Worm (Caenorhabditis elegans) whole organism, young adult: ENCODE measurements around the gene nars-2.

Source experiments
- B0019.2 ChIP-seq: fragments of 200-800 bp; sonication (Bioruptor generic); conservative IDR thresholded peaks from 2 replicates; pipeline ENCODE4 v1.3.6; 2022; ENCODE audit warnings: missing genetic modification reagents, missing genetic modification characterization, missing compliant biosample characterization
- B0035.1 ChIP-seq: sonication (generic microtip); optimal IDR thresholded peaks from 2 replicates; lab custom pipeline; 2016; ENCODE audit warnings: missing genetic modification characterization, mild to moderate bottlenecking, missing compliant biosample characterization, missing genotype, missing genetic modification reagents
- B0336.3 ChIP-seq: fragments of 200-800 bp; sonication (Bioruptor generic); IDR thresholded peaks from 2 replicates; pipeline ENCODE4 v1.3.6; 2022; ENCODE audit warnings: missing genetic modification characterization, missing compliant biosample characterization
- D2030.7 ChIP-seq: fragments of 200-800 bp; sonication (Bioruptor generic); IDR thresholded peaks from 2 replicates; pipeline ENCODE4 v1.3.6; 2022; ENCODE audit warnings: missing genetic modification reagents, missing genetic modification characterization, missing compliant biosample characterization
- F22D6.2 ChIP-seq: sonication (generic microtip); optimal IDR thresholded peaks from 2 replicates; lab custom pipeline; 2016; ENCODE audit warnings: mild to moderate bottlenecking, missing genetic modification characterization, missing compliant biosample characterization
- F23B12.7 ChIP-seq: sonication (generic microtip); optimal IDR thresholded peaks from 2 replicates; lab custom pipeline; 2017; ENCODE audit warnings: missing genetic modification characterization, mild to moderate bottlenecking, missing compliant biosample characterization, antibody characterized with exemption, moderate library complexity; ENCODE audit not compliant: insufficient read depth
- F37B4.10 ChIP-seq: fragments of 200-800 bp; sonication (Bioruptor generic); IDR thresholded peaks from 2 replicates; pipeline ENCODE4 v1.3.6; 2022; ENCODE audit warnings: missing genetic modification characterization, missing compliant biosample characterization
- F49E8.2 ChIP-seq: sonication (generic microtip); optimal IDR thresholded peaks from 3 replicates; lab custom pipeline; 2017; ENCODE audit warnings: missing genetic modification characterization, mild to moderate bottlenecking, missing compliant biosample characterization, antibody characterized with exemption, moderate library complexity; ENCODE audit not compliant: insufficient read depth
- F52B5.7 ChIP-seq: sonication (generic microtip); optimal IDR thresholded peaks from 2 replicates; lab custom pipeline; 2016; ENCODE audit warnings: mild to moderate bottlenecking, missing genetic modification characterization, missing compliant biosample characterization
- F55B11.4 ChIP-seq: sonication (generic microtip); optimal IDR thresholded peaks from 2 replicates; lab custom pipeline; 2016; ENCODE audit warnings: missing compliant biosample characterization, missing genetic modification characterization, borderline replicate concordance; ENCODE audit not compliant: insufficient read depth
- F57A8.1 ChIP-seq: fragments of 200-800 bp; sonication (Bioruptor generic); optimal IDR thresholded peaks from 2 replicates; lab custom pipeline; 2018; ENCODE audit warnings: mild to moderate bottlenecking, missing genetic modification characterization, moderate library complexity, missing compliant biosample characterization
- Y95B8A.8 ChIP-seq: fragments of 200-800 bp; sonication (Bioruptor generic); IDR thresholded peaks from 2 replicates; pipeline ENCODE4 v1.3.6; 2022; ENCODE audit warnings: missing genetic modification reagents, missing genetic modification characterization, missing compliant biosample characterization
- attf-5 ChIP-seq: fragments of 200-800 bp; sonication (Bioruptor generic); optimal IDR thresholded peaks from 2 replicates; lab custom pipeline; 2018; ENCODE audit warnings: mild to moderate bottlenecking, missing genetic modification characterization, missing compliant biosample characterization
- bed-1 ChIP-seq: fragments of 200-800 bp; sonication (Bioruptor generic); IDR thresholded peaks from 2 replicates; pipeline ENCODE4 v1.3.6; 2022; ENCODE audit warnings: missing genetic modification reagents, missing genetic modification characterization, missing compliant biosample characterization
- ccch-3 ChIP-seq: fragments of 200-800 bp; sonication (Bioruptor generic); optimal IDR thresholded peaks from 2 replicates; lab custom pipeline; 2018; ENCODE audit warnings: mild to moderate bottlenecking, missing genetic modification characterization, missing compliant biosample characterization
- cebp-1 ChIP-seq, 2 experiments: fragments of 200-800 bp in 1 of 2; sonication (Bioruptor generic) in 1 of 2; sonication (generic microtip) in 1 of 2; IDR thresholded peaks in 1 of 2; optimal IDR thresholded peaks in 1 of 2; 2 replicates each; pipeline versions ENCODE4 v1.3.6 to Lab custom; 2017 to 2022; ENCODE audit warnings: missing compliant biosample characterization in 2 of 2, missing genetic modification characterization in 2 of 2, mild to moderate bottlenecking in 1 of 2, missing genetic modification reagents in 1 of 2, moderate library complexity in 1 of 2
- cebp-2 ChIP-seq: fragments of 200-800 bp; sonication (Bioruptor generic); IDR thresholded peaks from 2 replicates; pipeline ENCODE4 v1.3.6; 2022; ENCODE audit warnings: missing genetic modification characterization, missing compliant biosample characterization
- ceh-79 ChIP-seq: sonication (generic microtip); optimal IDR thresholded peaks from 2 replicates; lab custom pipeline; 2017; ENCODE audit warnings: mild to moderate bottlenecking, missing genetic modification characterization, missing compliant biosample characterization
- chd-7 ChIP-seq: sonication (generic microtip); optimal IDR thresholded peaks from 2 replicates; lab custom pipeline; 2016; ENCODE audit warnings: mild to moderate bottlenecking, missing genetic modification characterization, moderate library complexity, missing compliant biosample characterization
- dpff-1 ChIP-seq: sonication (generic microtip); optimal IDR thresholded peaks from 2 replicates; lab custom pipeline; 2017; ENCODE audit warnings: mild to moderate bottlenecking, missing genetic modification characterization, missing compliant biosample characterization
- egl-18 ChIP-seq: fragments of 200-800 bp; sonication (Bioruptor generic); IDR thresholded peaks from 2 replicates; pipeline ENCODE4 v1.3.6; 2022; ENCODE audit warnings: missing genetic modification reagents, missing genetic modification characterization, missing compliant biosample characterization
- fkh-3 ChIP-seq: sonication (generic microtip); optimal IDR thresholded peaks from 2 replicates; lab custom pipeline; 2016; ENCODE audit warnings: mild to moderate bottlenecking, missing genetic modification characterization, missing compliant biosample characterization
- hlh-12 ChIP-seq: sonication (generic microtip); optimal IDR thresholded peaks from 2 replicates; lab custom pipeline; 2016; ENCODE audit warnings: missing genetic modification characterization, missing compliant biosample characterization
- hmg-1.2 ChIP-seq: fragments of 200-800 bp; sonication (Bioruptor generic); IDR thresholded peaks from 2 replicates; pipeline ENCODE4 v1.3.6; 2022; ENCODE audit warnings: missing genetic modification reagents, missing genetic modification characterization, missing compliant biosample characterization
- hmg-20 ChIP-seq: fragments of 200-800 bp; sonication (Bioruptor generic); IDR thresholded peaks from 2 replicates; pipeline ENCODE4 v1.3.6; 2022; ENCODE audit warnings: missing genetic modification reagents, missing genetic modification characterization, missing compliant biosample characterization
- let-526 ChIP-seq: fragments of 200-800 bp; sonication (Bioruptor generic); IDR thresholded peaks from 2 replicates; pipeline ENCODE4 v1.3.6; 2022; ENCODE audit warnings: missing genetic modification reagents, missing genetic modification characterization, missing compliant biosample characterization
- let-607 ChIP-seq, 2 experiments: fragments of 200-800 bp in 1 of 2; sonication (Bioruptor generic) in 1 of 2; sonication (generic microtip) in 1 of 2; optimal IDR thresholded peaks; 2 replicates each; lab custom pipeline; 2016 to 2018; ENCODE audit warnings: mild to moderate bottlenecking in 2 of 2, missing compliant biosample characterization in 2 of 2, missing genetic modification characterization in 2 of 2, moderate library complexity in 2 of 2, missing genotype in 1 of 2
- lin-26 ChIP-seq: fragments of 200-800 bp; sonication (Bioruptor generic); IDR thresholded peaks from 2 replicates; pipeline ENCODE4 v1.3.6; 2022; ENCODE audit warnings: missing genetic modification reagents, missing genetic modification characterization, missing compliant biosample characterization
- lin-40 ChIP-seq: sonication (generic microtip); optimal IDR thresholded peaks from 2 replicates; lab custom pipeline; 2016; ENCODE audit warnings: missing genetic modification characterization, mild to moderate bottlenecking, missing compliant biosample characterization, missing genotype, missing genetic modification reagents
- lin-54 ChIP-seq: fragments of 200-800 bp; sonication (Bioruptor generic); optimal IDR thresholded peaks from 2 replicates; lab custom pipeline; 2018; ENCODE audit warnings: mild to moderate bottlenecking, missing genetic modification characterization, missing compliant biosample characterization
- lir-1 ChIP-seq: fragments of 200-800 bp; sonication (Bioruptor generic); conservative IDR thresholded peaks from 2 replicates; pipeline ENCODE4 v1.3.6; 2022; ENCODE audit warnings: missing genetic modification reagents, missing genetic modification characterization, missing compliant biosample characterization
- lsl-1 ChIP-seq: fragments of 200-800 bp; sonication (Bioruptor generic); optimal IDR thresholded peaks from 2 replicates; lab custom pipeline; 2018; ENCODE audit warnings: mild to moderate bottlenecking, missing genetic modification characterization, moderate library complexity, missing compliant biosample characterization
- madf-10 ChIP-seq: sonication (generic microtip); optimal IDR thresholded peaks from 2 replicates; lab custom pipeline; 2016; ENCODE audit warnings: mild to moderate bottlenecking, missing genetic modification characterization, missing compliant biosample characterization
- madf-8 ChIP-seq: fragments of 200-800 bp; sonication (Bioruptor generic); conservative IDR thresholded peaks from 2 replicates; pipeline ENCODE4 v1.3.6; 2022; ENCODE audit warnings: missing genetic modification reagents, missing genetic modification characterization, missing compliant biosample characterization
- nfya-1 ChIP-seq: sonication (generic microtip); optimal IDR thresholded peaks from 2 replicates; lab custom pipeline; 2017; ENCODE audit warnings: antibody characterized with exemption, missing compliant biosample characterization, missing genetic modification characterization, borderline replicate concordance; ENCODE audit not compliant: insufficient read depth
- nfyb-1 ChIP-seq: fragments of 200-800 bp; sonication (Bioruptor generic); IDR thresholded peaks from 2 replicates; pipeline ENCODE4 v1.3.6; 2022; ENCODE audit warnings: missing genetic modification reagents, missing genetic modification characterization, missing compliant biosample characterization
- nhr-120 ChIP-seq: fragments of 200-800 bp; sonication (Bioruptor generic); IDR thresholded peaks from 2 replicates; pipeline ENCODE4 v1.3.6; 2022; ENCODE audit warnings: missing genetic modification characterization, missing compliant biosample characterization
- pbrm-1 ChIP-seq: fragments of 200-800 bp; sonication (Bioruptor generic); IDR thresholded peaks from 2 replicates; pipeline ENCODE4 v1.3.6; 2022; ENCODE audit warnings: missing genetic modification reagents, missing genetic modification characterization, missing compliant biosample characterization
- repo-1 ChIP-seq: sonication (generic microtip); optimal IDR thresholded peaks from 2 replicates; lab custom pipeline; 2017; ENCODE audit warnings: mild to moderate bottlenecking, missing genetic modification characterization, missing compliant biosample characterization
- snpc-1.3 ChIP-seq: sonication (generic microtip); optimal IDR thresholded peaks from 2 replicates; lab custom pipeline; 2017; ENCODE audit warnings: missing genetic modification characterization, mild to moderate bottlenecking, missing compliant biosample characterization, antibody characterized with exemption, moderate library complexity, missing genotype, missing genetic modification reagents; ENCODE audit not compliant: insufficient read depth
- snpc-3.4 ChIP-seq: sonication (generic microtip); optimal IDR thresholded peaks from 2 replicates; lab custom pipeline; 2017; ENCODE audit warnings: missing genetic modification characterization, mild to moderate bottlenecking, missing compliant biosample characterization, antibody characterized with exemption, moderate library complexity, missing genotype, missing genetic modification reagents
- somi-1 ChIP-seq: fragments of 200-800 bp; sonication (Bioruptor generic); optimal IDR thresholded peaks from 2 replicates; lab custom pipeline; 2018; ENCODE audit warnings: mild to moderate bottlenecking, missing genetic modification characterization, missing compliant biosample characterization
- tlf-1 ChIP-seq: fragments of 200-800 bp; sonication (Bioruptor generic); optimal IDR thresholded peaks from 2 replicates; lab custom pipeline; 2018; ENCODE audit warnings: mild to moderate bottlenecking, missing genetic modification characterization, missing compliant biosample characterization
- unc-62 ChIP-seq: fragments of 150-350 bp; optimal IDR thresholded peaks from 2 replicates; lab custom pipeline; 2014; ENCODE audit warnings: missing biosample characterization, missing genetic modification reagents, missing genetic modification characterization
- zfh-2 ChIP-seq: fragments of 200-800 bp; sonication (Bioruptor generic); conservative IDR thresholded peaks from 2 replicates; pipeline ENCODE4 v1.3.6; 2022; ENCODE audit warnings: missing genetic modification reagents, missing genetic modification characterization, missing compliant biosample characterization
- ztf-3 ChIP-seq: fragments of 200-800 bp; sonication (Bioruptor generic); optimal IDR thresholded peaks from 2 replicates; lab custom pipeline; 2018; ENCODE audit warnings: mild to moderate bottlenecking, missing genetic modification characterization, missing compliant biosample characterization

nars-2 gene

DNA sequence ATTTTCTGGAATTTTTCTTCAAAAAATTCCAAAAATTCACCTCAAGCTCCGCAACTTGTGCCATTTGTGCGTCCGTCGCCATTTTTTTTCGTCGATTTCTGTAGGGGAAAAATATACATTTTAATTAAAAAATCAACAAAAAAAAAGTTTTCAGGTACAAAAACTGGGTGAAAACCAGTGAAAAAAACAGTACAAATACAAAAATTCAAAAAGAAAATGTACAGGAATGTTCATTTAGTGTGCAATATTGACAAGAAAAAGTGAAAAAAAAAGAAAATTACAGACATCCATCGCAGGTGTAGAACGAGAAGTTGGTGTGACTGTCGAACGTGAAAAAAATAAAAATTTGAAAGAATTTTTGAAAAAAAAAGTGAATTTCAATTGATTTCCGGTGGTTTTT is 2.2 kb upstream of the nars-2 start, which contains the start of gene tin-10:
Gene tin-10 (minus strand): TSS at position 101 of the 400 bp plus-strand sequence.
- TF ChIP-seq hmg-1.2 (no peak), zfh-2 (GFP tag; lab: Robert Waterston, UW) (no peak), cebp-1 (GFP tag; IDR thresholded peaks at IDR 0.05; lab: Robert Waterston, UW) (no peak), cebp-1 (tag; optimal IDR thresholded peaks at IDR 0.05; lab: Kevin White, UChicago) (no peak), let-526 (GFP tag; lab: Robert Waterston, UW) (no peak), Y95B8A.8 (GFP tag; lab: Robert Waterston, UW) (no peak), tlf-1 (no peak), repo-1 (no peak), madf-10 (tag; lab: Kevin White, UChicago) (no peak), ceh-79 (tag; lab: Kevin White, UChicago) (no peak)

DNA sequence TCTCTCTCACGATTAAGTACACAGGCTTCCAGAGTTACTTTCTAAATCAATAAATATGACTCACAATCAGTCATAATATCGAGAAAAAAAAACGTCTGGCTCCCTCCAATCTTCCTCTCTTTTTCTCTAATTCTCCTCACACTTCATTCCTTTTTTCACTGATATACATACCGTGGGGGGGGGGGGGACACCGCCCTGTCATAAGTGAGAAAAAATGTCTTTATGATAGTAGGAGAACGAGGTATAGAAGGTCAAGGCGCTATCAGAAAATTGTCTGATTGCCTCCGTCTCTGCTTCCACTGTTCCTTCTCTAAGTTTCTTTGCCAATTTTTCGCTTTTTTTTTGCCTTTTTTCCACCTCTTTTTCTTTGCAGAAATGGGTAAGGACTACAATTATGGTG is 4.1 kb downstream of the nars-2 start, which contains the start of gene Y66D12A.24:
Gene Y66D12A.24 (plus strand): TSS at position 370 of the 400 bp plus-strand sequence.
- TF ChIP-seq lir-1 (GFP tag; lab: Robert Waterston, UW) (no peak), fkh-3 (no peak), Y95B8A.8 (GFP tag; lab: Robert Waterston, UW) (no peak), F57A8.1 (GFP tag; lab: Kevin White, UChicago) (no peak), lin-54 (GFP tag; lab: Kevin White, UChicago) (no peak), hlh-12 (tag; lab: Kevin White, UChicago) (no peak), D2030.7 (no peak), nfya-1 (tag; lab: Kevin White, UChicago) (no peak), chd-7 (tag; lab: Kevin White, UChicago) (no peak), F23B12.7 (tag; lab: Kevin White, UChicago) (no peak), lin-40 (peak; percentile 30), lin-26 (GFP tag; lab: Robert Waterston, UW) (no peak), nfyb-1 (no peak), zfh-2 (GFP tag; lab: Robert Waterston, UW) (0 out of 2 replicates have a peak, but pooled peaks have one; percentile 22), attf-5 (GFP tag; lab: Kevin White, UChicago) (peak; percentile 58), somi-1 (no peak), unc-62 (GFP tag; lab: Kevin White, UChicago) (peak; percentile 7), F52B5.7 (tag; lab: Kevin White, UChicago) (no peak), ztf-3 (GFP tag; lab: Kevin White, UChicago) (no peak), B0035.1 (tag; lab: Kevin White, UChicago) (no peak), snpc-3.4 (tag; lab: Kevin White, UChicago) (no peak), nhr-120 (GFP tag; lab: Robert Waterston, UW) (no peak), snpc-1.3 (tag; lab: Kevin White, UChicago) (no peak), dpff-1 (no peak), ccch-3 (GFP tag; lab: Kevin White, UChicago) (no peak), bed-1 (GFP tag; lab: Robert Waterston, UW) (no peak), F37B4.10 (GFP tag; lab: Robert Waterston, UW) (no peak), pbrm-1 (GFP tag; lab: Robert Waterston, UW) (no peak), hmg-20 (GFP tag; lab: Robert Waterston, UW) (no peak), B0019.2 (no peak), B0336.3 (GFP tag; lab: Robert Waterston, UW) (no peak), let-607 (tag; optimal IDR thresholded peaks at IDR 0.05; lab: Kevin White, UChicago) (no peak), F49E8.2 (tag; lab: Kevin White, UChicago) (no peak), egl-18 (GFP tag; lab: Robert Waterston, UW) (no peak), F22D6.2 (no peak), F55B11.4 (tag; lab: Kevin White, UChicago) (no peak), madf-8 (GFP tag; lab: Robert Waterston, UW) (no peak), lsl-1 (GFP tag; lab: Kevin White, UChicago) (no peak), cebp-2 (GFP tag; lab: Robert Waterston, UW) (no peak)
